Fruit fly (Drosophila melanogaster) Kc167 (cell line): ENCODE data around the gene Poc1.

Source experiments
- Myc ChIP-seq: fragments of >200 bp; optimal IDR thresholded peaks from 2 replicates; lab custom pipeline; 2017; ENCODE audit warnings: missing external identifiers
- psq ChIP-seq: fragments of >200 bp; optimal IDR thresholded peaks from 2 replicates; lab custom pipeline; 2017; ENCODE audit warnings: missing external identifiers

DNA sequence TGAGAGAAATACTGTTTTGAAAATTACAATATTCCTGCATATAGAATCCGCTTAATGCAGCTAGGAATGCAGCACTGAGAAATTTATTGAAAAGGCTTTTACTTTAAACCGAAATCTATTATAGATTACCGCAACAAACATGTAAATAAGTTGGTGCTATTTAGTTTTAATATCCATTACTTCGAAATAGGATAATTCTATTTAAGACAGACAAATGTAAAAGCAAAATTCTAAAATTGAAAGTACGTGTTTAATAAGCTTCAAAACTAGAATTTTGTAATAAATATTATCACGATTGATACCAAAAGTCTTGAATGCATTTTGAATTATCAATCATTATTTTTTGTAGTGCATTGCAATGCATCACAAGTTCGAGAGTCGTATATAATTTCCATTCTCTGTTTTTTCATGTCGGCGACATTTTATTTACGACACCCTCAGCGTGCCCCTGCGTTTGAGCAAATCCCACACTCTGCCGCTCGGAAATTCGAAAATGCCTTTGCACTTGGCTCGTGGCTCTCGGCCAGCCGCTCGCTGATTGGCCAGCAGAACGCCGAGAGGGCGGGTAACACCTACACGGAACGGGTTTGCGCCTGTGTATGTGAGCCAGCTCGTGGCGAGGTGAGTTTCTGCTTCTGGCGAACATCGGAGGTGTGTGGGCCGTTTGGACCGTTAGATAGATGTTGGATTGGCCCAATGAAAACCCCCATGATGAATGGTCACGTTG, 13.5 kb upstream of the Poc1 start:
- TF ChIP-seq psq (lab: Kevin White, UChicago) (no peak), Myc (lab: Kevin White, UChicago) (no peak)
